Fruit fly (Drosophila melanogaster): ENCODE data around the gene PGRP-SB2.

dm6 chr3L:16743906-16744704 lies 17.8 kb downstream of the PGRP-SB2 start:
- no peak for TF ChIP-seq usp (GFP tag; optimal IDR thresholded peaks at IDR 0.05)
- no peak for TF ChIP-seq pan (optimal IDR thresholded peaks at IDR 0.05)

Data from whole organism.